Fruit fly (Drosophila melanogaster): Measurements from ENCODE around the gene CG8924.

CG8924 gene

DNA sequence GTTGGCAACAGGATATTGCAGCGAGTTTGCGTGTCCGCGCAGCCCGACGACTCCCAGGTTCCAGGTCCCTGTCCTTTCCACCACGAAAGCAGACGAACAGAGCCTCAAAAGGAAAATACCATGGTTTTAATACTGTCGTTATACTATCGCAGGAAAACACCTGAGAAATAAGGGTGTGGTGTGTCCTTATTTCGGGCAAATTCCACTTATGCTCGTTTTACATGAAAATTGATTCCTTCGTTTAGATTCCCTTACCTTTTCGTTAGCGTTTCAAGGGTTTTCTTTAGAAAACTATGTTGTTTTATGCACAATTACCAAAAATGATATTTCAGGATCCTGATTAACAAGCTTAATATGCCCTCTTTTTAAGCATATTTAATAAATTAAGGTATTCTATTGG lies 42.0 kb downstream of the CG8924 start, which contains the start of gene Cep164 (continued):
- TF ChIP-seq D (optimal IDR thresholded peaks at IDR 0.05) (no peak), D (GFP tag; optimal IDR thresholded peaks at IDR 0.05) (no peak), Vsx1 (GFP tag; optimal IDR thresholded peaks at IDR 0.05) (no peak), pzg (GFP tag; optimal IDR thresholded peaks at IDR 0.05) (peak; percentile 15), Deaf1 (tag; optimal IDR thresholded peaks at IDR 0.05) (peak; percentile 22), CG12219 (GFP tag; optimal IDR thresholded peaks at IDR 0.05) (no peak), CG16863 (GFP tag; optimal IDR thresholded peaks at IDR 0.05) (no peak), ato (GFP tag; IDR thresholded peaks at IDR 0.05; ENCODE audit: partially characterized antibody) (no peak)

- TF ChIP-seq ssp (GFP tag; IDR thresholded peaks at IDR 0.05) = peak; percentile 86
- no peak for TF ChIP-seq Fer1 (GFP tag; optimal IDR thresholded peaks at IDR 0.05)
- TF ChIP-seq CG17802 (tag; optimal IDR thresholded peaks at IDR 0.05) = peak; percentile 72
- TF ChIP-seq MBD-R2 (GFP tag; IDR thresholded peaks at IDR 0.05) = peak; percentile 45
- no peak for TF ChIP-seq cwo (GFP tag; optimal IDR thresholded peaks at IDR 0.05)
- TF ChIP-seq CG30020 (tag; optimal IDR thresholded peaks at IDR 0.05) = peak; percentile 94
- TF ChIP-seq Fer3 (tag; optimal IDR thresholded peaks at IDR 0.05) = peak; percentile 4
- peak; percentile 4 for TF ChIP-seq CG8388 (GFP tag; optimal IDR thresholded peaks at IDR 0.05)
- no peak for TF ChIP-seq p53 (GFP tag; optimal IDR thresholded peaks at IDR 0.05)
- TF ChIP-seq CG15514 (GFP tag; optimal IDR thresholded peaks at IDR 0.05) = peak; percentile 20
- no peak for TF ChIP-seq CG13296 (GFP tag; optimal IDR thresholded peaks at IDR 0.05)
- TF ChIP-seq row (GFP tag; IDR thresholded peaks at IDR 0.05) = peak; percentile 65
- TF ChIP-seq Rfx (GFP tag; IDR thresholded peaks at IDR 0.05) = no peak
- TF ChIP-seq CG4707 (GFP tag; optimal IDR thresholded peaks at IDR 0.05) = no peak
- no peak for TF ChIP-seq CG3281 (GFP tag; optimal IDR thresholded peaks at IDR 0.05)
- no peak for TF ChIP-seq repo (GFP tag; optimal IDR thresholded peaks at IDR 0.05)
- no peak for TF ChIP-seq CG1603 (tag; optimal IDR thresholded peaks at IDR 0.05)
- no peak for TF ChIP-seq CG8765 (GFP tag; IDR thresholded peaks at IDR 0.05)
- no peak for TF ChIP-seq CG6813 (GFP tag; optimal IDR thresholded peaks at IDR 0.05)
- TF ChIP-seq BEAF-32 (GFP tag; optimal IDR thresholded peaks at IDR 0.05) = peak; percentile 28
- no peak for TF ChIP-seq her (GFP tag; optimal IDR thresholded peaks at IDR 0.05)
- TF ChIP-seq wek (GFP tag; optimal IDR thresholded peaks at IDR 0.05) = no peak
- TF ChIP-seq CG3995 (GFP tag; optimal IDR thresholded peaks at IDR 0.05) = peak; percentile 18
- no peak for TF ChIP-seq CG1647 (GFP tag; optimal IDR thresholded peaks at IDR 0.05)
- no peak for TF ChIP-seq kah (GFP tag; optimal IDR thresholded peaks at IDR 0.05)
- peak; percentile 32 for TF ChIP-seq CG14710 (tag; optimal IDR thresholded peaks at IDR 0.05)
- peak in 1 of 2 experiments; percentile 13 for TF ChIP-seq crp (GFP tag; optimal IDR thresholded peaks at IDR 0.05)
- no peak for TF ChIP-seq CG7745 (tag; optimal IDR thresholded peaks at IDR 0.05)
- TF ChIP-seq Adf1 (GFP tag; IDR thresholded peaks at IDR 0.05) = no peak
- peak; percentile 4 for TF ChIP-seq Med (GFP tag)
- 0 out of 2 replicates have a peak, but pooled peaks have one; percentile 25 for TF ChIP-seq Atf6 (GFP tag; IDR thresholded peaks at IDR 0.05)
- TF ChIP-seq Lhr (GFP tag; optimal IDR thresholded peaks at IDR 0.05) = peak; percentile 11
- no peak for TF ChIP-seq ab (GFP tag; optimal IDR thresholded peaks at IDR 0.05)
- TF ChIP-seq CG11085 (GFP tag; IDR thresholded peaks at IDR 0.05) = no peak
- no peak for TF ChIP-seq Dad (GFP tag; optimal IDR thresholded peaks at IDR 0.05)
- TF ChIP-seq CG12659 (GFP tag; optimal IDR thresholded peaks at IDR 0.05) = peak; percentile 26
- TF ChIP-seq zen (tag; optimal IDR thresholded peaks at IDR 0.05) = peak; percentile 30
- peak; percentile 9 for TF ChIP-seq stwl (tag; optimal IDR thresholded peaks at IDR 0.05)
- TF ChIP-seq CG10267 (tag; optimal IDR thresholded peaks at IDR 0.05) = peak; percentile 15
- no peak for TF ChIP-seq CG7839 (tag; optimal IDR thresholded peaks at IDR 0.05)
- no peak for TF ChIP-seq CG12769 (tag; optimal IDR thresholded peaks at IDR 0.05)
Measured at dm6 chrX:15983501-15983900, 42.6 kb downstream of the CG8924 start, which contains the start of gene Slc25A46a. TSS of gene Slc25A46a (plus strand) at chrX:15983772.

All from whole organism, embryonic.